Fruit fly (Drosophila melanogaster) whole organism, embryonic: ENCODE results near the gene Shawn.

Experiments used
- CG1024 ChIP-seq: fragments of 200-800 bp; sonication (Bioruptor generic); IDR thresholded peaks from 2 replicates; pipeline ENCODE4 v1.3.6; 2022; ENCODE audit warnings: missing biosample characterization, missing genetic modification characterization
- CG10267 ChIP-seq: fragments of 200-800 bp; sonication (Bioruptor generic); optimal IDR thresholded peaks from 2 replicates; lab custom pipeline; 2018; ENCODE audit warnings: missing biosample characterization, mild to moderate bottlenecking, missing genetic modification characterization, moderate library complexity
- CG11456 ChIP-seq: fragments of 200-800 bp; sonication (Bioruptor generic); IDR thresholded peaks from 3 replicates; pipeline ENCODE4 v1.3.6; 2022; ENCODE audit warnings: missing biosample characterization, missing genetic modification characterization
- CG12659 ChIP-seq: fragments of 200-800 bp; sonication (Bioruptor generic); optimal IDR thresholded peaks from 3 replicates; lab custom pipeline; 2017; ENCODE audit warnings: mild to moderate bottlenecking, missing biosample characterization, missing genetic modification reagents, missing genetic modification characterization
- CG13894 ChIP-seq: fragments of 200-800 bp; sonication (Bioruptor generic); optimal IDR thresholded peaks from 3 replicates; lab custom pipeline; 2018; ENCODE audit warnings: missing biosample characterization, mild to moderate bottlenecking, missing genetic modification characterization, moderate library complexity
- CG15269 ChIP-seq: fragments of 200-800 bp; sonication (Bioruptor generic); optimal IDR thresholded peaks from 2 replicates; lab custom pipeline; 2018; ENCODE audit warnings: missing biosample characterization, mild to moderate bottlenecking, missing genetic modification characterization, moderate library complexity
- CG17829 ChIP-seq: fragments of 200-800 bp; optimal IDR thresholded peaks from 2 replicates; lab custom pipeline; 2019; ENCODE audit warnings: missing biosample characterization, mild to moderate bottlenecking, missing genetic modification characterization, moderate library complexity
- CG18599 ChIP-seq: fragments of 200-800 bp; sonication (Bioruptor generic); optimal IDR thresholded peaks from 3 replicates; lab custom pipeline; 2017; ENCODE audit warnings: missing biosample characterization, missing genetic modification characterization, mild to moderate bottlenecking, moderate library complexity, missing genetic modification reagents
- CG3726 ChIP-seq: fragments of 200-800 bp; sonication (Bioruptor generic); IDR thresholded peaks from 3 replicates; pipeline ENCODE4, ENCODE4 v1.3.6; 2022; ENCODE audit warnings: missing biosample characterization, missing genetic modification characterization
- CG4617 ChIP-seq: fragments of 200-800 bp; sonication (Bioruptor generic); optimal IDR thresholded peaks from 3 replicates; lab custom pipeline; 2016; ENCODE audit warnings: missing biosample characterization, missing genetic modification characterization, borderline replicate concordance
- CG4730 ChIP-seq: fragments of 200-800 bp; sonication (Bioruptor generic); IDR thresholded peaks from 2 replicates; pipeline ENCODE4 v1.3.6; 2022; ENCODE audit warnings: missing biosample characterization, missing genetic modification characterization
- CG6254 ChIP-seq: fragments of 200-800 bp; sonication (Bioruptor generic); optimal IDR thresholded peaks from 3 replicates; lab custom pipeline; 2017; ENCODE audit warnings: mild to moderate bottlenecking, missing biosample characterization, missing genetic modification reagents, missing genetic modification characterization
- CG7963 ChIP-seq: fragments of 200-800 bp; sonication (Bioruptor generic); IDR thresholded peaks from 3 replicates; pipeline ENCODE4 v1.3.6; 2022; ENCODE audit warnings: missing biosample characterization, missing genetic modification characterization; ENCODE audit not compliant: partially characterized antibody
- CG7987 ChIP-seq: fragments of 200-800 bp; sonication (Bioruptor generic); optimal IDR thresholded peaks from 2 replicates; lab custom pipeline; 2018; ENCODE audit warnings: missing biosample characterization, mild to moderate bottlenecking, missing genetic modification characterization, moderate library complexity
- Dip2 ChIP-seq: fragments of 200-800 bp; sonication (Bioruptor generic); IDR thresholded peaks from 2 replicates; pipeline ENCODE4 v1.3.6; 2022; ENCODE audit warnings: missing biosample characterization, missing genetic modification characterization
- Dp ChIP-seq: fragments of 200-800 bp; sonication (Bioruptor generic); optimal IDR thresholded peaks from 2 replicates; lab custom pipeline; 2018; ENCODE audit warnings: missing biosample characterization, mild to moderate bottlenecking, missing genetic modification characterization, moderate library complexity
- E2f2 ChIP-seq: fragments of 200-800 bp; sonication (Bioruptor generic); IDR thresholded peaks from 2 replicates; pipeline ENCODE4 v1.3.6; 2022; ENCODE audit warnings: missing biosample characterization, missing genetic modification characterization
- Med ChIP-seq: fragments of 200-800 bp; sonication (Bioruptor generic); peaks from one replicate; lab custom pipeline; 2016; ENCODE audit warnings: missing biosample characterization, missing genetic modification characterization, mild to moderate bottlenecking, inconsistent platforms, moderate library complexity
- Meics ChIP-seq: fragments of 200-800 bp; sonication (Bioruptor generic); optimal IDR thresholded peaks from 2 replicates; lab custom pipeline; 2017; ENCODE audit warnings: missing biosample characterization, mild to moderate bottlenecking, missing genetic modification characterization
- Oaz ChIP-seq: fragments of 200-800 bp; sonication (Bioruptor generic); IDR thresholded peaks from 2 replicates; pipeline ENCODE4 v1.3.6; 2022; ENCODE audit warnings: missing biosample characterization, missing genetic modification characterization
- Opbp ChIP-seq: fragments of 200-800 bp; sonication (Bioruptor generic); IDR thresholded peaks from 3 replicates; pipeline ENCODE4 v1.3.6; 2022; ENCODE audit warnings: missing biosample characterization, missing genetic modification characterization; ENCODE audit not compliant: partially characterized antibody
- PHDP ChIP-seq: fragments of 200-800 bp; sonication (Bioruptor generic); optimal IDR thresholded peaks from 3 replicates; lab custom pipeline; 2018; ENCODE audit warnings: missing biosample characterization, mild to moderate bottlenecking, missing genetic modification characterization, moderate library complexity
- Xrp1 ChIP-seq: fragments of 200-800 bp; sonication (Bioruptor generic); IDR thresholded peaks from 2 replicates; pipeline ENCODE4 v1.3.6; 2022; ENCODE audit warnings: missing biosample characterization, missing genetic modification characterization
- YL-1 ChIP-seq: fragments of 200-800 bp; sonication (Bioruptor generic); optimal IDR thresholded peaks from 3 replicates; lab custom pipeline; 2017; ENCODE audit warnings: missing biosample characterization, mild to moderate bottlenecking, missing genetic modification characterization
- aop ChIP-seq: fragments of 200-800 bp; sonication (Bioruptor generic); IDR thresholded peaks from 2 replicates; pipeline ENCODE4 v1.3.6; 2022; ENCODE audit warnings: missing biosample characterization, missing genetic modification characterization
- chif ChIP-seq, 2 experiments: fragments of 200-800 bp; sonication (Bioruptor generic); optimal IDR thresholded peaks; 3 replicates each; lab custom pipeline; 2016; ENCODE audit warnings: missing biosample characterization in 2 of 2, missing genetic modification characterization in 2 of 2
- chm ChIP-seq: fragments of 200-800 bp; sonication (Bioruptor generic); IDR thresholded peaks from 2 replicates; pipeline ENCODE4 v1.3.6; 2022; ENCODE audit warnings: missing biosample characterization, missing genetic modification characterization
- ci ChIP-seq: fragments of 200-800 bp; sonication (Bioruptor generic); IDR thresholded peaks from 3 replicates; pipeline ENCODE4 v1.3.6; 2022; ENCODE audit warnings: missing biosample characterization, missing genetic modification characterization
- crp ChIP-seq, 2 experiments: fragments of 200-800 bp; sonication (Bioruptor generic); optimal IDR thresholded peaks; 2 replicates in 1 of 2; 3 replicates in 1 of 2; lab custom pipeline; 2017; ENCODE audit warnings: missing biosample characterization in 2 of 2, missing genetic modification characterization in 2 of 2, mild to moderate bottlenecking in 1 of 2, moderate library complexity in 1 of 2
- disco-r ChIP-seq: fragments of 200-800 bp; sonication (Bioruptor generic); optimal IDR thresholded peaks from 2 replicates; lab custom pipeline; 2016; ENCODE audit warnings: missing biosample characterization, missing genetic modification characterization
- dm ChIP-seq: fragments of 200-800 bp; sonication (Bioruptor generic); optimal IDR thresholded peaks from 3 replicates; lab custom pipeline; 2016; ENCODE audit warnings: missing biosample characterization, missing genetic modification characterization
- dpn ChIP-seq, 2 experiments: fragments of 200-800 bp; sonication (Bioruptor generic); optimal IDR thresholded peaks; 3 replicates each; lab custom pipeline; 2016; ENCODE audit warnings: missing biosample characterization in 2 of 2, missing genetic modification characterization in 2 of 2
- exex ChIP-seq: fragments of 200-800 bp; sonication (Bioruptor generic); optimal IDR thresholded peaks from 4 replicates; lab custom pipeline; 2018; ENCODE audit warnings: missing biosample characterization, mild to moderate bottlenecking, missing genetic modification characterization, moderate library complexity
- fd96Cb ChIP-seq: fragments of 200-800 bp; sonication (Bioruptor generic); optimal IDR thresholded peaks from 2 replicates; lab custom pipeline; 2018; ENCODE audit warnings: missing biosample characterization, mild to moderate bottlenecking, missing genetic modification characterization, moderate library complexity
- fru ChIP-seq: fragments of >200 bp; optimal IDR thresholded peaks from 2 replicates; lab custom pipeline; 2017
- insv ChIP-seq, 2 experiments: fragments of 200-800 bp; sonication (Bioruptor generic); optimal IDR thresholded peaks; 3 replicates each; lab custom pipeline; 2016 to 2018; ENCODE audit warnings: missing biosample characterization in 2 of 2, missing genetic modification characterization in 2 of 2
- kay ChIP-seq: fragments of 200-800 bp; sonication (Bioruptor generic); optimal IDR thresholded peaks from 2 replicates; lab custom pipeline; 2016; ENCODE audit warnings: missing biosample characterization, missing genetic modification characterization
- ken ChIP-seq: fragments of 200-800 bp; sonication (Bioruptor generic); IDR thresholded peaks from 3 replicates; pipeline ENCODE4 v1.3.6; 2022; ENCODE audit warnings: missing biosample characterization, missing genetic modification characterization
- nmo ChIP-seq: fragments of 200-800 bp; sonication (Bioruptor generic); optimal IDR thresholded peaks from 2 replicates; lab custom pipeline; 2018; ENCODE audit warnings: missing biosample characterization, mild to moderate bottlenecking, missing genetic modification characterization, moderate library complexity
- nom ChIP-seq: fragments of 200-800 bp; sonication (Bioruptor generic); optimal IDR thresholded peaks from 2 replicates; lab custom pipeline; 2017; ENCODE audit warnings: missing biosample characterization, missing genetic modification characterization, mild to moderate bottlenecking, moderate library complexity, missing genetic modification reagents
- oc ChIP-seq: fragments of 200-800 bp; sonication (Bioruptor generic); optimal IDR thresholded peaks from 2 replicates; lab custom pipeline; 2018; ENCODE audit warnings: missing biosample characterization, mild to moderate bottlenecking, missing genetic modification characterization, moderate library complexity
- pita ChIP-seq: fragments of 200-800 bp; sonication (Bioruptor generic); optimal IDR thresholded peaks from 2 replicates; lab custom pipeline; 2017; ENCODE audit warnings: missing biosample characterization, mild to moderate bottlenecking, missing genetic modification characterization
- sens ChIP-seq: fragments of 200-800 bp; sonication (Bioruptor generic); peaks from one replicate; lab custom pipeline; 2016; ENCODE audit warnings: missing biosample characterization, missing genetic modification characterization
- slp2 ChIP-seq: fragments of 200-800 bp; sonication (Bioruptor generic); optimal IDR thresholded peaks from 2 replicates; lab custom pipeline; 2016; ENCODE audit warnings: missing biosample characterization, missing genetic modification characterization
- unc-4 ChIP-seq: fragments of 200-800 bp; sonication (Bioruptor generic); IDR thresholded peaks from 2 replicates; pipeline ENCODE4 v1.3.6; 2022; ENCODE audit warnings: missing biosample characterization, missing genetic modification characterization; ENCODE audit not compliant: partially characterized antibody
- yki ChIP-seq: fragments of >200 bp; optimal IDR thresholded peaks from 3 replicates; lab custom pipeline; 2018

Gene Shawn

dm6 chrX:19597684-19598363 is 13.5 kb upstream of the Shawn start, which contains the start of gene RpS10b (continued):
- peak; percentile 88 for TF ChIP-seq Opbp (GFP tag; lab: Robert Waterston, UW)

- TF ChIP-seq sens (GFP tag; lab: Kevin White, UChicago) = peak; percentile 78
- no peak for TF ChIP-seq CG17829 (tag; lab: Kevin White, UChicago)
- peak; percentile 75 for TF ChIP-seq Med
- 0 out of 3 replicates have a peak, but pooled peaks have one; percentile 15 for TF ChIP-seq ken (GFP tag; lab: Robert Waterston, UW)
- peak; percentile 46; the same call in 1 of the 3 replicates for TF ChIP-seq ci (GFP tag; lab: Robert Waterston, UW)
- TF ChIP-seq CG3726 (GFP tag; lab: Robert Waterston, UW) = no peak
- no peak for TF ChIP-seq Dp
- TF ChIP-seq CG18599 (GFP tag; lab: Kevin White, UChicago) = no peak
- TF ChIP-seq chm (GFP tag; lab: Robert Waterston, UW) = peak; percentile 44; the same call in 1 of the 2 replicates
Measured at dm6 chrX:19598503-19598902, 12.8 kb upstream of the Shawn start.

- no peak for TF ChIP-seq disco-r
- TF ChIP-seq aop = no peak
- TF ChIP-seq nmo (GFP tag; lab: Kevin White, UChicago) = peak; percentile 32
- TF ChIP-seq insv (GFP tag; optimal IDR thresholded peaks at IDR 0.05; lab: Kevin White, UChicago) = peak in 1 of 2 experiments; percentile 15
- peak; percentile 6 for TF ChIP-seq exex
- TF ChIP-seq Dip2 (GFP tag; lab: Robert Waterston, UW) = no peak
- TF ChIP-seq Oaz (GFP tag; lab: Robert Waterston, UW) = no peak
- peak; percentile 45 for TF ChIP-seq CG10267 (tag; lab: Kevin White, UChicago)
- TF ChIP-seq E2f2 (GFP tag; lab: Robert Waterston, UW) = peak; percentile 92
- peak; percentile 93 for TF ChIP-seq unc-4
- no peak for TF ChIP-seq yki (lab: Kevin White, UChicago)
- TF ChIP-seq chif (GFP tag; optimal IDR thresholded peaks at IDR 0.05; lab: Kevin White, UChicago) = no peak
- TF ChIP-seq CG7987 (GFP tag; lab: Kevin White, UChicago) = peak; percentile 26
- peak; percentile 40 for TF ChIP-seq CG13894 (tag; lab: Kevin White, UChicago)
- no peak for TF ChIP-seq oc (tag; lab: Kevin White, UChicago)
- peak; percentile 4 for TF ChIP-seq dm (GFP tag; lab: Kevin White, UChicago)
- no peak for TF ChIP-seq fd96Cb
- peak; percentile 94 for TF ChIP-seq CG7963 (GFP tag; lab: Robert Waterston, UW)
- TF ChIP-seq CG15269 (tag; lab: Kevin White, UChicago) = no peak
- TF ChIP-seq slp2 (GFP tag; lab: Kevin White, UChicago) = no peak
- TF ChIP-seq CG11456 (GFP tag; lab: Robert Waterston, UW) = no peak
- TF ChIP-seq CG1024 (GFP tag; lab: Robert Waterston, UW) = no peak
- TF ChIP-seq CG6254 (GFP tag; lab: Kevin White, UChicago) = no peak
- no peak for TF ChIP-seq fru (lab: Kevin White, UChicago)
- TF ChIP-seq crp (GFP tag; optimal IDR thresholded peaks at IDR 0.05; lab: Kevin White, UChicago) = peak in 1 of 2 experiments; percentile 35
- peak in 1 of 2 experiments; percentile 10 for TF ChIP-seq dpn (GFP tag; optimal IDR thresholded peaks at IDR 0.05; lab: Kevin White, UChicago)
- TF ChIP-seq kay (GFP tag; lab: Kevin White, UChicago) = no peak
- TF ChIP-seq Xrp1 (GFP tag; lab: Robert Waterston, UW) = 0 out of 2 replicates have a peak, but pooled peaks have one; percentile 13
- peak; percentile 44 for TF ChIP-seq CG12659
- TF ChIP-seq YL-1 = peak; percentile 63
- peak; percentile 15 for TF ChIP-seq nom (GFP tag; lab: Kevin White, UChicago)
- TF ChIP-seq PHDP (tag; lab: Kevin White, UChicago) = peak; percentile 12
- TF ChIP-seq CG4730 (GFP tag; lab: Robert Waterston, UW) = no peak
- TF ChIP-seq CG4617 = peak; percentile 43
- no peak for TF ChIP-seq pita (GFP tag; lab: Kevin White, UChicago)
- TF ChIP-seq Meics (GFP tag; lab: Kevin White, UChicago) = peak; percentile 12
Measured at dm6 chrX:19601644-19602043, 9.7 kb upstream of the Shawn start, which contains the start of gene CG14220. Gene CG14220 (minus strand): TSS chrX:19601851.
